Fruit fly (Drosophila melanogaster) whole organism, wandering third instar larva: ENCODE measurements around the gene CG5828.

Experiments
- Abd-B ChIP-seq: fragments of >200 bp; optimal IDR thresholded peaks from 2 replicates; lab custom pipeline; 2017; ENCODE audit warnings: missing biosample characterization, missing genetic modification characterization
- CG32264 ChIP-seq: fragments of 200-800 bp; sonication (Bioruptor generic); optimal IDR thresholded peaks from 2 replicates; lab custom pipeline; 2016; ENCODE audit warnings: missing biosample characterization, missing genetic modification characterization
- CG9705 ChIP-seq: fragments of 200-800 bp; sonication (Bioruptor generic); optimal IDR thresholded peaks from 2 replicates; lab custom pipeline; 2018; ENCODE audit warnings: missing biosample characterization, mild to moderate bottlenecking, missing genetic modification characterization
- CrebA ChIP-seq: fragments of 200-800 bp; sonication (Bioruptor generic); optimal IDR thresholded peaks from 2 replicates; lab custom pipeline; 2016; ENCODE audit warnings: missing biosample characterization, mild to moderate bottlenecking, missing genetic modification characterization, borderline replicate concordance
- Dfd ChIP-seq: fragments of >200 bp; optimal IDR thresholded peaks from 2 replicates; lab custom pipeline; 2017; ENCODE audit warnings: missing biosample characterization, missing genetic modification characterization
- Dif ChIP-seq: fragments of 200-275, 200-300 bp; sonication (Bioruptor generic); optimal IDR thresholded peaks from 2 replicates; lab custom pipeline; 2018; ENCODE audit warnings: missing biosample characterization, missing genetic modification characterization; ENCODE audit not compliant: partially characterized antibody
- GATAd ChIP-seq: sonication (Bioruptor generic); optimal IDR thresholded peaks from 2 replicates; lab custom pipeline; 2016; ENCODE audit warnings: missing biosample characterization, missing genetic modification characterization
- HLH106 ChIP-seq: fragments of 200-800 bp; optimal IDR thresholded peaks from 3 replicates; lab custom pipeline; 2019; ENCODE audit warnings: missing biosample characterization, mild to moderate bottlenecking, missing genetic modification characterization, moderate library complexity
- Hnf4 ChIP-seq: fragments of 200-800 bp; sonication (Bioruptor generic); optimal IDR thresholded peaks from 2 replicates; lab custom pipeline; 2016; ENCODE audit warnings: missing biosample characterization, mild to moderate bottlenecking, missing genetic modification characterization
- Hr78 ChIP-seq: fragments of >200 bp; optimal IDR thresholded peaks from 2 replicates; lab custom pipeline; 2017; ENCODE audit warnings: missing biosample characterization, missing genetic modification characterization
- Hr83 ChIP-seq: fragments of 200-300 bp; sonication (Bioruptor generic); optimal IDR thresholded peaks from 2 replicates; lab custom pipeline; 2016; ENCODE audit warnings: missing biosample characterization, mild to moderate bottlenecking, missing genetic modification characterization, moderate library complexity; ENCODE audit not compliant: poor library complexity, severe bottlenecking
- Jra ChIP-seq: sonication (Bioruptor generic); optimal IDR thresholded peaks from 2 replicates; lab custom pipeline; 2016; ENCODE audit warnings: missing biosample characterization, missing genetic modification characterization
- Mio ChIP-seq: sonication (Bioruptor generic); optimal IDR thresholded peaks from 2 replicates; lab custom pipeline; 2016; ENCODE audit warnings: missing biosample characterization, missing genetic modification characterization
- Myc ChIP-seq: fragments of >200 bp; optimal IDR thresholded peaks from 2 replicates; lab custom pipeline; 2017
- N ChIP-seq: fragments of >200 bp; optimal IDR thresholded peaks from 2 replicates; lab custom pipeline; 2018; ENCODE audit warnings: missing biosample characterization, missing external identifiers, missing genetic modification characterization
- OdsH ChIP-seq: fragments of 200-800 bp; sonication (Bioruptor generic); optimal IDR thresholded peaks from 2 replicates; lab custom pipeline; 2016; ENCODE audit warnings: missing biosample characterization, mild to moderate bottlenecking, missing genetic modification characterization
- Rel ChIP-seq, 2 experiments: fragments of 200-800 bp; sonication (Bioruptor generic) in 1 of 2; optimal IDR thresholded peaks; 2 replicates in 1 of 2; 3 replicates in 1 of 2; lab custom pipeline; 2016 to 2019; ENCODE audit warnings: mild to moderate bottlenecking in 2 of 2, missing biosample characterization in 2 of 2, missing genetic modification characterization in 2 of 2, moderate library complexity in 1 of 2
- Sp1 ChIP-seq: fragments of 200-800 bp; sonication (Bioruptor generic); optimal IDR thresholded peaks from 3 replicates; lab custom pipeline; 2019; ENCODE audit warnings: missing biosample characterization, mild to moderate bottlenecking, missing genetic modification characterization, moderate library complexity
- Vsx2 ChIP-seq: fragments of 200-300, 225-300 bp; sonication (Bioruptor generic); optimal IDR thresholded peaks from 2 replicates; lab custom pipeline; 2018; ENCODE audit warnings: missing biosample characterization, missing genetic modification characterization; ENCODE audit not compliant: partially characterized antibody
- br ChIP-seq: fragments of 200-800 bp; sonication (Bioruptor generic); optimal IDR thresholded peaks from 2 replicates; lab custom pipeline; 2016; ENCODE audit warnings: missing biosample characterization, missing genetic modification characterization
- brk ChIP-seq: fragments of 200-800 bp; sonication (Bioruptor generic); optimal IDR thresholded peaks from 2 replicates; lab custom pipeline; 2016; ENCODE audit warnings: missing biosample characterization, mild to moderate bottlenecking, missing genetic modification characterization
- dl ChIP-seq, 2 experiments: fragments of 175-275, 200-275 bp in 1 of 2; fragments of 200-275 bp in 1 of 2; sonication (Bioruptor generic); optimal IDR thresholded peaks; lab custom pipeline; 2018; ENCODE audit warnings: mild to moderate bottlenecking in 2 of 2, missing biosample characterization in 2 of 2, missing genetic modification characterization in 2 of 2, moderate library complexity in 2 of 2; ENCODE audit not compliant: partially characterized antibody in 2 of 2, insufficient read depth in 1 of 2
- dmrt93B ChIP-seq: fragments of 200-800 bp; sonication (Bioruptor generic); optimal IDR thresholded peaks from 2 replicates; lab custom pipeline; 2018; ENCODE audit warnings: missing biosample characterization, mild to moderate bottlenecking, missing genetic modification characterization
- dsf ChIP-seq: sonication (Bioruptor generic); optimal IDR thresholded peaks from 2 replicates; lab custom pipeline; 2016; ENCODE audit warnings: missing biosample characterization, missing genetic modification characterization, borderline replicate concordance
- ey ChIP-seq: fragments of 200-800 bp; sonication (Bioruptor generic); optimal IDR thresholded peaks from 2 replicates; lab custom pipeline; 2016; ENCODE audit warnings: missing biosample characterization, missing genetic modification characterization
- foxo ChIP-seq, 2 experiments: fragments of 200-800 bp; sonication (Bioruptor generic); optimal IDR thresholded peaks; 2 replicates in 1 of 2; 3 replicates in 1 of 2; lab custom pipeline; 2016 to 2017; ENCODE audit warnings: missing biosample characterization in 2 of 2, missing genetic modification characterization in 2 of 2
- fru ChIP-seq: fragments of 200-800 bp; sonication (Bioruptor generic); optimal IDR thresholded peaks from 3 replicates; lab custom pipeline; 2016; ENCODE audit warnings: missing biosample characterization, mild to moderate bottlenecking, missing genetic modification characterization
- h ChIP-seq: fragments of 200-800 bp; sonication (Bioruptor generic); optimal IDR thresholded peaks from 3 replicates; lab custom pipeline; 2016; ENCODE audit warnings: missing biosample characterization, mild to moderate bottlenecking, missing genetic modification characterization
- jim ChIP-seq: fragments of 175-275, 200-325 bp; sonication (Bioruptor generic); optimal IDR thresholded peaks from 2 replicates; lab custom pipeline; 2016; ENCODE audit warnings: missing biosample characterization, mild to moderate bottlenecking, missing genetic modification characterization
- lola ChIP-seq: fragments of >200 bp; optimal IDR thresholded peaks from 2 replicates; lab custom pipeline; 2017; ENCODE audit warnings: missing biosample characterization, missing genetic modification characterization
- pan ChIP-seq: fragments of >200 bp; optimal IDR thresholded peaks from 2 replicates; lab custom pipeline; 2017
- psq ChIP-seq: fragments of 200-800 bp; sonication (Bioruptor generic); optimal IDR thresholded peaks from 3 replicates; lab custom pipeline; 2017; ENCODE audit warnings: missing biosample characterization, mild to moderate bottlenecking, missing genetic modification characterization, moderate library complexity
- rgr ChIP-seq: fragments of 200-800 bp; sonication (Bioruptor generic); optimal IDR thresholded peaks from 3 replicates; lab custom pipeline; 2016; ENCODE audit warnings: missing biosample characterization, mild to moderate bottlenecking, missing genetic modification characterization
- sage ChIP-seq: fragments of 200-800 bp; sonication (Bioruptor generic); optimal IDR thresholded peaks from 2 replicates; lab custom pipeline; 2016; ENCODE audit warnings: missing biosample characterization, mild to moderate bottlenecking, missing genetic modification characterization
- sv ChIP-seq: fragments of 200-800 bp; sonication (Bioruptor generic); optimal IDR thresholded peaks from 3 replicates; lab custom pipeline; 2016; ENCODE audit warnings: missing biosample characterization, missing genetic modification characterization
- tai ChIP-seq: sonication (Bioruptor generic); optimal IDR thresholded peaks from 2 replicates; lab custom pipeline; 2016; ENCODE audit warnings: missing biosample characterization, missing genetic modification characterization
- usp ChIP-seq: fragments of >200 bp; optimal IDR thresholded peaks from 2 replicates; lab custom pipeline; 2017; ENCODE audit warnings: missing biosample characterization, missing genetic modification characterization
- woc ChIP-seq: sonication (Bioruptor generic); optimal IDR thresholded peaks from 2 replicates; lab custom pipeline; 2016; ENCODE audit warnings: missing biosample characterization, mild to moderate bottlenecking, missing genetic modification characterization

CG5828 gene

dm6 chr2L:5103733-5104132 lies 10.0 kb downstream of the CG5828 start:
- TF ChIP-seq Abd-B (GFP tag; lab: Kevin White, UChicago): no peak
- no peak for TF ChIP-seq psq
- TF ChIP-seq usp (GFP tag; lab: Kevin White, UChicago): no peak
- TF ChIP-seq foxo (GFP tag; optimal IDR thresholded peaks at IDR 0.05; lab: Kevin White, UChicago): no peak
- no peak for TF ChIP-seq GATAd (GFP tag; lab: Kevin White, UChicago)
- no peak for TF ChIP-seq dsf (GFP tag; lab: Kevin White, UChicago)
- no peak for TF ChIP-seq Rel (GFP tag; optimal IDR thresholded peaks at IDR 0.05; lab: Kevin White, UChicago)
- TF ChIP-seq Rel (tag; optimal IDR thresholded peaks at IDR 0.05; lab: Kevin White, UChicago): no peak
- TF ChIP-seq ey (GFP tag; lab: Kevin White, UChicago): no peak
- no peak for TF ChIP-seq jim (GFP tag; lab: Kevin White, UChicago)
- TF ChIP-seq sv (GFP tag; lab: Kevin White, UChicago): no peak
- TF ChIP-seq Jra (GFP tag; lab: Kevin White, UChicago): no peak
- TF ChIP-seq, all 38 proteins: peak for 0

- TF ChIP-seq Sp1 (GFP tag; lab: Kevin White, UChicago): peak; percentile 96
- TF ChIP-seq Dfd (GFP tag; lab: Kevin White, UChicago): peak; percentile 87
- TF ChIP-seq h: peak; percentile 98
- TF ChIP-seq jim (GFP tag; lab: Kevin White, UChicago): no peak
- TF ChIP-seq dl (GFP tag; optimal IDR thresholded peaks at IDR 0.05; lab: Kevin White, UChicago; ENCODE audit: insufficient read depth in 1 of 2, partially characterized antibody in 2 of 2): peak; percentile 79 to 80
- TF ChIP-seq sage (GFP tag; lab: Kevin White, UChicago): peak; percentile 74
- TF ChIP-seq N: no peak
- TF ChIP-seq brk (GFP tag; lab: Kevin White, UChicago): peak; percentile 92
- TF ChIP-seq HLH106 (tag; lab: Kevin White, UChicago): peak; percentile 93
- TF ChIP-seq Hnf4 (GFP tag; lab: Kevin White, UChicago): peak; percentile 96
- no peak for TF ChIP-seq Hr78 (GFP tag; lab: Kevin White, UChicago)
- TF ChIP-seq OdsH (GFP tag; lab: Kevin White, UChicago): peak; percentile 99
- no peak for TF ChIP-seq CrebA (GFP tag; lab: Kevin White, UChicago)
- TF ChIP-seq lola (GFP tag; lab: Kevin White, UChicago): no peak
- TF ChIP-seq Hr83 (GFP tag; lab: Kevin White, UChicago): peak; percentile 74
- TF ChIP-seq pan (lab: Kevin White, UChicago): no peak
- TF ChIP-seq tai (GFP tag; lab: Kevin White, UChicago): peak; percentile 96
- peak; percentile 95 for TF ChIP-seq sv (GFP tag; lab: Kevin White, UChicago)
- peak; percentile 80 for TF ChIP-seq CG9705 (GFP tag; lab: Kevin White, UChicago)
- no peak for TF ChIP-seq Vsx2
- TF ChIP-seq Dif: peak; percentile 78
- TF ChIP-seq Jra (GFP tag; lab: Kevin White, UChicago): peak; percentile 97
- peak; percentile 97 for TF ChIP-seq psq
- no peak for TF ChIP-seq Myc (lab: Kevin White, UChicago)
- peak; percentile 87 for TF ChIP-seq GATAd (GFP tag; lab: Kevin White, UChicago)
- peak; percentile 99 for TF ChIP-seq ey (GFP tag; lab: Kevin White, UChicago)
- no peak for TF ChIP-seq usp (GFP tag; lab: Kevin White, UChicago)
- peak; percentile 79 for TF ChIP-seq dsf (GFP tag; lab: Kevin White, UChicago)
- peak; percentile 98 for TF ChIP-seq br
- TF ChIP-seq fru (GFP tag; lab: Kevin White, UChicago): peak; percentile 99
- peak; percentile 85 to 99 for TF ChIP-seq foxo (GFP tag; optimal IDR thresholded peaks at IDR 0.05; lab: Kevin White, UChicago)
- TF ChIP-seq Rel (GFP tag; optimal IDR thresholded peaks at IDR 0.05; lab: Kevin White, UChicago): peak; percentile 67
- peak; percentile 25 for TF ChIP-seq Rel (tag; optimal IDR thresholded peaks at IDR 0.05; lab: Kevin White, UChicago)
- peak; percentile 90 for TF ChIP-seq dmrt93B (GFP tag; lab: Kevin White, UChicago)
- TF ChIP-seq CG32264 (GFP tag; lab: Kevin White, UChicago): peak; percentile 89
- peak; percentile 90 for TF ChIP-seq Mio (GFP tag; lab: Kevin White, UChicago)
- TF ChIP-seq rgr (GFP tag; lab: Kevin White, UChicago): peak; percentile 98
- no peak for TF ChIP-seq Abd-B (GFP tag; lab: Kevin White, UChicago)
- TF ChIP-seq woc (GFP tag; lab: Kevin White, UChicago): peak; percentile 95
These were observed 14.0 kb downstream of the CG5828 start for dm6 chr2L:5107626-5108272.
